Worm (Caenorhabditis elegans) whole organism, L3 larva: Measurements from ENCODE around the gene tbh-1.

Experiments
- mdl-1 ChIP-seq: fragments of 150-350 bp; optimal IDR thresholded peaks from 2 replicates; lab custom pipeline; 2014; ENCODE audit warnings: missing biosample characterization, missing genetic modification characterization
- unc-62 ChIP-seq: fragments of 150-350 bp; sonication (generic microtip); optimal IDR thresholded peaks from 4 replicates; lab custom pipeline; 2014; ENCODE audit warnings: missing biosample characterization, missing genetic modification reagents, missing genetic modification characterization

- TF ChIP-seq unc-62 (GFP tag; lab: Kevin White, UChicago) (no peak), mdl-1 (no peak)
Observed at ce11 chrX:15552024-15552769, 47.5 kb upstream of the tbh-1 start.
